Fruit fly (Drosophila melanogaster) whole organism, embryonic: ENCODE data around the gene Nf-YA.

Experiments used
- Asciz ChIP-seq: fragments of 200-800 bp; sonication (Bioruptor generic); optimal IDR thresholded peaks from 2 replicates; lab custom pipeline; 2017; ENCODE audit warnings: missing biosample characterization, mild to moderate bottlenecking, missing genetic modification characterization, missing genetic modification reagents
- Atf6 ChIP-seq: fragments of 200-800 bp; sonication (Bioruptor generic); IDR thresholded peaks from 2 replicates; pipeline ENCODE4 v1.3.6; 2022; ENCODE audit warnings: missing biosample characterization, missing genetic modification characterization
- B-H1 ChIP-seq: fragments of 200-800 bp; sonication (Bioruptor generic); IDR thresholded peaks from 3 replicates; pipeline ENCODE4 v1.3.6; 2022; ENCODE audit warnings: missing biosample characterization, missing genetic modification characterization
- BtbVII ChIP-seq: fragments of 200-800 bp; sonication (Bioruptor generic); optimal IDR thresholded peaks from 3 replicates; lab custom pipeline; 2017; ENCODE audit warnings: missing biosample characterization, mild to moderate bottlenecking, missing genetic modification characterization
- CG10431 ChIP-seq: fragments of 200-800 bp; sonication (Bioruptor generic); optimal IDR thresholded peaks from 3 replicates; lab custom pipeline; 2018; ENCODE audit warnings: missing biosample characterization, mild to moderate bottlenecking, missing genetic modification characterization
- CG11247 ChIP-seq: fragments of 200-800 bp; sonication (Bioruptor generic); IDR thresholded peaks from 2 replicates; pipeline ENCODE4 v1.3.6; 2022; ENCODE audit warnings: missing biosample characterization, missing genetic modification characterization
- CG12236 ChIP-seq: fragments of 200-800 bp; sonication (Bioruptor generic); optimal IDR thresholded peaks from 2 replicates; lab custom pipeline; 2016; ENCODE audit warnings: missing biosample characterization, missing genetic modification characterization
- CG12769 ChIP-seq: fragments of 200-800 bp; sonication (Bioruptor generic); optimal IDR thresholded peaks from 2 replicates; lab custom pipeline; 2019; ENCODE audit warnings: missing biosample characterization, mild to moderate bottlenecking, missing genetic modification characterization, moderate library complexity
- CG13296 ChIP-seq: fragments of 200-800 bp; sonication (Bioruptor generic); optimal IDR thresholded peaks from 3 replicates; lab custom pipeline; 2018; ENCODE audit warnings: missing biosample characterization, mild to moderate bottlenecking, missing genetic modification characterization
- CG1603 ChIP-seq: fragments of 200-800 bp; sonication (Bioruptor generic); optimal IDR thresholded peaks from 2 replicates; lab custom pipeline; 2019; ENCODE audit warnings: missing biosample characterization, mild to moderate bottlenecking, missing genetic modification characterization, moderate library complexity
- CG18764 ChIP-seq: fragments of 200-800 bp; sonication (Bioruptor generic); optimal IDR thresholded peaks from 3 replicates; lab custom pipeline; 2016; ENCODE audit warnings: missing biosample characterization, missing genetic modification characterization
- CG2889 ChIP-seq: fragments of 200-800 bp; sonication (Bioruptor generic); IDR thresholded peaks from 3 replicates; pipeline ENCODE4 v1.3.6; 2022; ENCODE audit warnings: missing biosample characterization, missing genetic modification characterization
- CG30403 ChIP-seq: fragments of 200-800 bp; sonication (Bioruptor generic); optimal IDR thresholded peaks from 3 replicates; lab custom pipeline; 2016; ENCODE audit warnings: missing biosample characterization, missing genetic modification characterization
- CG34422 ChIP-seq: fragments of 200-800 bp; sonication (Bioruptor generic); IDR thresholded peaks from 3 replicates; pipeline ENCODE4 v1.3.6; 2022; ENCODE audit warnings: missing biosample characterization, missing genetic modification characterization
- CG3838 ChIP-seq: fragments of 200-800 bp; sonication (Bioruptor generic); optimal IDR thresholded peaks from 3 replicates; lab custom pipeline; 2016; ENCODE audit warnings: missing biosample characterization, missing genetic modification characterization
- CG5953 ChIP-seq: fragments of 200-800 bp; sonication (Bioruptor generic); IDR thresholded peaks from 2 replicates; pipeline ENCODE4 v1.3.6; 2022; ENCODE audit warnings: missing biosample characterization, missing genetic modification characterization
- CG6175 ChIP-seq: fragments of 200-800 bp; sonication (Bioruptor generic); IDR thresholded peaks from 3 replicates; pipeline ENCODE4 v1.3.6; 2022; ENCODE audit warnings: missing biosample characterization, missing genetic modification characterization
- CG6689 ChIP-seq: fragments of 200-800 bp; sonication (Bioruptor generic); IDR thresholded peaks from 2 replicates; pipeline ENCODE4 v1.3.6; 2022; ENCODE audit warnings: missing biosample characterization, missing genetic modification characterization
- CG6813 ChIP-seq: fragments of 200-800 bp; sonication (Bioruptor generic); optimal IDR thresholded peaks from 2 replicates; lab custom pipeline; 2017; ENCODE audit warnings: missing biosample characterization, missing genetic modification characterization, mild to moderate bottlenecking, moderate library complexity, missing genetic modification reagents
- CG7372 ChIP-seq: fragments of 200-800 bp; sonication (Bioruptor generic); IDR thresholded peaks from 2 replicates; pipeline ENCODE4 v1.3.6; 2022; ENCODE audit warnings: missing biosample characterization, missing genetic modification characterization
- CG7928 ChIP-seq: fragments of 200-800 bp; sonication (Bioruptor generic); optimal IDR thresholded peaks from 2 replicates; lab custom pipeline; 2017; ENCODE audit warnings: missing biosample characterization, mild to moderate bottlenecking, missing genetic modification characterization
- CG9215 ChIP-seq: fragments of 200-800 bp; sonication (Bioruptor generic); IDR thresholded peaks from 2 replicates; pipeline ENCODE4 v1.3.6; 2022; ENCODE audit warnings: missing biosample characterization, missing genetic modification characterization
- Camta ChIP-seq: fragments of 200-800 bp; sonication (Bioruptor generic); optimal IDR thresholded peaks from 2 replicates; lab custom pipeline; 2016; ENCODE audit warnings: missing biosample characterization, missing genetic modification characterization
- CoRest ChIP-seq: fragments of 200-800 bp; sonication (Bioruptor generic); optimal IDR thresholded peaks from 3 replicates; lab custom pipeline; 2018; ENCODE audit warnings: missing biosample characterization, mild to moderate bottlenecking, missing genetic modification characterization, moderate library complexity
- Dfd ChIP-seq, 2 experiments: fragments of >200 bp; optimal IDR thresholded peaks; 2 replicates each; lab custom pipeline; 2017; ENCODE audit warnings: missing biosample characterization in 2 of 2, missing genetic modification characterization in 2 of 2
- Ets97D ChIP-seq: fragments of 200-800 bp; sonication (Bioruptor generic); optimal IDR thresholded peaks from 3 replicates; lab custom pipeline; 2016; ENCODE audit warnings: missing biosample characterization, missing genetic modification characterization
- HHEX ChIP-seq: fragments of 200-800 bp; sonication (Bioruptor generic); optimal IDR thresholded peaks from 3 replicates; lab custom pipeline; 2017; ENCODE audit warnings: missing biosample characterization, mild to moderate bottlenecking, missing genetic modification characterization, missing genetic modification reagents
- Hmx ChIP-seq: fragments of 200-800 bp; sonication (Bioruptor generic); optimal IDR thresholded peaks from 2 replicates; lab custom pipeline; 2016; ENCODE audit warnings: missing biosample characterization, missing genetic modification characterization
- Mad ChIP-seq: fragments of 200-800 bp; sonication (Bioruptor generic); optimal IDR thresholded peaks from 2 replicates; lab custom pipeline; 2016; ENCODE audit warnings: missing biosample characterization, missing genetic modification characterization
- Max ChIP-seq: fragments of 200-800 bp; sonication (Bioruptor generic); optimal IDR thresholded peaks from 2 replicates; lab custom pipeline; 2016; ENCODE audit warnings: missing biosample characterization, mild to moderate bottlenecking, missing genetic modification characterization
- Sry-δ ChIP-seq: fragments of 200-800 bp; sonication (Bioruptor generic); optimal IDR thresholded peaks from 2 replicates; lab custom pipeline; 2016; ENCODE audit warnings: missing biosample characterization, missing genetic modification characterization
- Xbp1 ChIP-seq: fragments of 200-800 bp; sonication (Bioruptor generic); optimal IDR thresholded peaks from 3 replicates; lab custom pipeline; 2016; ENCODE audit warnings: missing biosample characterization, mild to moderate bottlenecking, missing genetic modification characterization
- Xrp1 ChIP-seq: fragments of 200-800 bp; sonication (Bioruptor generic); IDR thresholded peaks from 2 replicates; pipeline ENCODE4 v1.3.6; 2022; ENCODE audit warnings: missing biosample characterization, missing genetic modification characterization
- amos ChIP-seq: fragments of 200-800 bp; sonication (Bioruptor generic); IDR thresholded peaks from 2 replicates; pipeline ENCODE4 v1.3.6; 2022; ENCODE audit warnings: missing biosample characterization, missing genetic modification characterization; ENCODE audit not compliant: partially characterized antibody
- ase ChIP-seq: fragments of 200-800 bp; sonication (Bioruptor generic); IDR thresholded peaks from 3 replicates; pipeline ENCODE4 v1.3.6; 2022; ENCODE audit warnings: missing biosample characterization, missing genetic modification characterization
- br ChIP-seq: fragments of >200 bp; optimal IDR thresholded peaks from 2 replicates; lab custom pipeline; 2017
- bsh ChIP-seq, 2 experiments: fragments of 200-800 bp; sonication (Bioruptor generic); optimal IDR thresholded peaks; 2 replicates each; lab custom pipeline; 2017 to 2018; ENCODE audit warnings: mild to moderate bottlenecking in 2 of 2, missing biosample characterization in 2 of 2, missing genetic modification characterization in 2 of 2, moderate library complexity in 1 of 2
- crc ChIP-seq: fragments of 200-800 bp; sonication (Bioruptor generic); optimal IDR thresholded peaks from 2 replicates; lab custom pipeline; 2016; ENCODE audit warnings: missing biosample characterization, missing genetic modification characterization
- emc ChIP-seq: fragments of 200-800 bp; sonication (Bioruptor generic); optimal IDR thresholded peaks from 2 replicates; lab custom pipeline; 2016; ENCODE audit warnings: missing biosample characterization, missing genetic modification characterization
- ems ChIP-seq: fragments of 200-800 bp; sonication (Bioruptor generic); optimal IDR thresholded peaks from 3 replicates; lab custom pipeline; 2016; ENCODE audit warnings: missing biosample characterization, missing genetic modification characterization
- eve ChIP-seq, 2 experiments: fragments of >200 bp; optimal IDR thresholded peaks; 2 replicates each; lab custom pipeline; 2017; ENCODE audit warnings: missing biosample characterization in 2 of 2, missing genetic modification characterization in 2 of 2
- ewg ChIP-seq: fragments of 200-800 bp; sonication (Bioruptor generic); optimal IDR thresholded peaks from 3 replicates; lab custom pipeline; 2017; ENCODE audit warnings: mild to moderate bottlenecking, missing biosample characterization, missing genetic modification reagents, missing genetic modification characterization
- mam ChIP-seq: fragments of 200-800 bp; sonication (Bioruptor generic); optimal IDR thresholded peaks from 3 replicates; lab custom pipeline; 2016; ENCODE audit warnings: missing biosample characterization, missing genetic modification characterization
- org-1 ChIP-seq: fragments of 200-800 bp; sonication (Bioruptor generic); optimal IDR thresholded peaks from 2 replicates; lab custom pipeline; 2017; ENCODE audit warnings: missing biosample characterization, missing genetic modification characterization
- pan ChIP-seq, 4 experiments: fragments of >200 bp in 3 of 4; fragments of 200-800 bp in 1 of 4; sonication (Bioruptor generic) in 1 of 4; optimal IDR thresholded peaks in 3 of 4; IDR thresholded peaks in 1 of 4; 2 replicates each; pipeline versions ENCODE4 v1.3.6 to Lab custom; 2017 to 2022; ENCODE audit warnings: missing biosample characterization in 2 of 4, missing genetic modification characterization in 2 of 4, mixed read lengths in 1 of 4
- pzg ChIP-seq: fragments of 200-800 bp; sonication (Bioruptor generic); optimal IDR thresholded peaks from 3 replicates; lab custom pipeline; 2018; ENCODE audit warnings: missing biosample characterization, mild to moderate bottlenecking, missing genetic modification characterization, moderate library complexity
- ro ChIP-seq: fragments of 200-800 bp; sonication (Bioruptor generic); IDR thresholded peaks from 2 replicates; pipeline ENCODE4 v1.3.6; 2022; ENCODE audit warnings: missing biosample characterization, missing genetic modification characterization
- stwl ChIP-seq: fragments of 200-800 bp; sonication (Bioruptor generic); optimal IDR thresholded peaks from 3 replicates; lab custom pipeline; 2018; ENCODE audit warnings: missing biosample characterization, mild to moderate bottlenecking, missing genetic modification characterization, moderate library complexity
- wor ChIP-seq: fragments of 200-800 bp; sonication (Bioruptor generic); IDR thresholded peaks from 2 replicates; pipeline ENCODE4 v1.3.6; 2022; ENCODE audit warnings: missing biosample characterization, missing genetic modification characterization

The Nf-YA gene

dm6 chr3L:9460775-9461491, 18.9 kb upstream of the Nf-YA start, which contains the start of the genes CG3434 and CG44838 (continued):
- TF ChIP-seq Camta (GFP tag; lab: Kevin White, UChicago) (peak; percentile 35), br (no peak), CG30403 (GFP tag; lab: Kevin White, UChicago) (peak; percentile 88), CG6813 (GFP tag; lab: Kevin White, UChicago) (peak; percentile 7), Xbp1 (GFP tag; lab: Kevin White, UChicago) (peak; percentile 88), CG7372 (peak; percentile 57; the same call in 1 of the 2 replicates), CG7928 (GFP tag; lab: Kevin White, UChicago) (peak; percentile 58), CG3838 (GFP tag; lab: Kevin White, UChicago) (peak; percentile 27), org-1 (GFP tag; lab: Kevin White, UChicago) (no peak), ems (peak; percentile 77), BtbVII (GFP tag; lab: Kevin White, UChicago) (peak; percentile 81), CG34422 (GFP tag; lab: Robert Waterston, UW) (peak; percentile 42; the same call in 1 of the 3 replicates), wor (GFP tag; lab: Robert Waterston, UW) (peak; percentile 61), CG13296 (peak; percentile 80), CoRest (tag; lab: Kevin White, UChicago) (peak; percentile 88), CG12769 (tag; lab: Kevin White, UChicago) (peak; percentile 40), ro (GFP tag; lab: Robert Waterston, UW) (no peak), CG10431 (GFP tag; lab: Kevin White, UChicago) (peak; percentile 3), Mad (GFP tag; lab: Kevin White, UChicago) (peak; percentile 82), pzg (GFP tag; lab: Kevin White, UChicago) (peak; percentile 48), ase (peak; percentile 73), emc (no peak), bsh (GFP tag; optimal IDR thresholded peaks at IDR 0.05; lab: Kevin White, UChicago) (peak; percentile 9 to 81), amos (GFP tag; lab: Robert Waterston, UW) (no peak; the same call in 1 of the 2 replicates), CG11247 (GFP tag; lab: Robert Waterston, UW) (peak; percentile 62; the same call in 1 of the 2 replicates), Xrp1 (GFP tag; lab: Robert Waterston, UW) (peak; percentile 86), CG18764 (peak; percentile 74), CG5953 (no peak), CG6175 (GFP tag; lab: Robert Waterston, UW) (peak; percentile 44; the same call in 1 of the 3 replicates), CG1603 (tag; lab: Kevin White, UChicago) (no peak), Ets97D (GFP tag; lab: Kevin White, UChicago) (peak; percentile 78), crc (GFP tag; lab: Kevin White, UChicago) (peak; percentile 39), Dfd (GFP tag; optimal IDR thresholded peaks at IDR 0.05; lab: Kevin White, UChicago) (no peak), Max (GFP tag; lab: Kevin White, UChicago) (peak; percentile 88), B-H1 (GFP tag; lab: Robert Waterston, UW) (peak; percentile 69), CG12236 (GFP tag; lab: Kevin White, UChicago) (peak; percentile 2), mam (peak; percentile 76), eve (GFP tag; optimal IDR thresholded peaks at IDR 0.05; lab: Kevin White, UChicago) (no peak), Atf6 (GFP tag; lab: Robert Waterston, UW) (peak; percentile 63; the same call in 1 of the 2 replicates), Sry-δ (peak; percentile 61), stwl (peak; percentile 75), ewg (GFP tag; lab: Kevin White, UChicago) (peak; percentile 69), CG9215 (peak; percentile 58), Hmx (peak; percentile 26), Asciz (GFP tag; lab: Kevin White, UChicago) (peak; percentile 58), HHEX (GFP tag; lab: Kevin White, UChicago) (peak; percentile 62), CG2889 (GFP tag; lab: Robert Waterston, UW) (peak; percentile 60; the same call in 2 of the 3 replicates), pan (optimal IDR thresholded peaks at IDR 0.05; lab: Kevin White, UChicago) (no peak), pan (GFP tag; optimal IDR thresholded peaks at IDR 0.05 in 1 of 2, IDR thresholded peaks at IDR 0.05 in 1 of 2) (peak in 1 of 2 experiments; percentile 66), CG6689 (GFP tag; lab: Robert Waterston, UW) (peak; percentile 73)
